Fruit fly (Drosophila melanogaster) whole organism, embryonic: ENCODE results near the gene CG46459.

ENCODE experiments used
- Bteb2 ChIP-seq: fragments of 200-800 bp; sonication (Bioruptor generic); optimal IDR thresholded peaks from 2 replicates; lab custom pipeline; 2016; ENCODE audit warnings: missing biosample characterization, missing genetic modification characterization
- CG12942 ChIP-seq: fragments of 200-800 bp; sonication (Bioruptor generic); optimal IDR thresholded peaks from 3 replicates; lab custom pipeline; 2016; ENCODE audit warnings: missing biosample characterization, missing genetic modification characterization
- CG4617 ChIP-seq: fragments of 200-800 bp; sonication (Bioruptor generic); optimal IDR thresholded peaks from 3 replicates; lab custom pipeline; 2016; ENCODE audit warnings: missing biosample characterization, missing genetic modification characterization, borderline replicate concordance
- CG7271 ChIP-seq: fragments of 200-800 bp; sonication (Bioruptor generic); optimal IDR thresholded peaks from 2 replicates; lab custom pipeline; 2018; ENCODE audit warnings: missing biosample characterization, mild to moderate bottlenecking, missing genetic modification characterization, moderate library complexity
- ERR ChIP-seq: fragments of 200-800 bp; sonication (Bioruptor generic); optimal IDR thresholded peaks from 2 replicates; lab custom pipeline; 2016; ENCODE audit warnings: missing biosample characterization, missing genetic modification characterization
- ash1 ChIP-seq: fragments of 200-800 bp; sonication (Bioruptor generic); optimal IDR thresholded peaks from 2 replicates; lab custom pipeline; 2018; ENCODE audit warnings: missing biosample characterization, mild to moderate bottlenecking, missing genetic modification characterization
- br ChIP-seq: fragments of >200 bp; optimal IDR thresholded peaks from 2 replicates; lab custom pipeline; 2017
- chn ChIP-seq: fragments of 200-800 bp; sonication (Bioruptor generic); optimal IDR thresholded peaks from 2 replicates; lab custom pipeline; 2016; ENCODE audit warnings: missing biosample characterization, missing genetic modification characterization
- wdn ChIP-seq: fragments of 200-800 bp; sonication (Bioruptor generic); IDR thresholded peaks from 2 replicates; pipeline ENCODE4 v1.3.6; 2022; ENCODE audit warnings: missing biosample characterization, missing genetic modification characterization

dm6 chr3R:10661098-10661497 lies 35.3 kb upstream of the CG46459 start:
- TF ChIP-seq wdn (GFP tag; lab: Robert Waterston, UW) (no peak), Bteb2 (GFP tag; lab: Kevin White, UChicago) (no peak), CG7271 (tag; lab: Kevin White, UChicago) (no peak), CG4617 (GFP tag; lab: Kevin White, UChicago) (no peak), ash1 (GFP tag; lab: Kevin White, UChicago) (no peak), CG12942 (GFP tag; lab: Kevin White, UChicago) (no peak), ERR (GFP tag; lab: Kevin White, UChicago) (no peak), br (lab: Kevin White, UChicago) (no peak), chn (GFP tag; lab: Kevin White, UChicago) (no peak)
